Fruit fly (Drosophila melanogaster) Kc167 (cell line): Measurements from ENCODE around the gene Btk.

Source experiments
- Myc ChIP-seq: fragments of >200 bp; optimal IDR thresholded peaks from 2 replicates; lab custom pipeline; 2017; ENCODE audit warnings: missing external identifiers
- insv ChIP-seq: fragments of >200 bp; optimal IDR thresholded peaks from 3 replicates; lab custom pipeline; 2018; ENCODE audit warnings: missing external identifiers
- psq ChIP-seq: fragments of >200 bp; optimal IDR thresholded peaks from 2 replicates; lab custom pipeline; 2017; ENCODE audit warnings: missing external identifiers
- ttk ChIP-seq: sonication (Bioruptor generic); optimal IDR thresholded peaks from 2 replicates; lab custom pipeline; 2017; ENCODE audit warnings: missing external identifiers

dm6 chr2L:8284913-8285619 is 15.8 kb downstream of the Btk start:
- TF ChIP-seq Myc, result no peak
- no peak for TF ChIP-seq psq (lab: Kevin White, UChicago)
- no peak for TF ChIP-seq ttk
- no peak for TF ChIP-seq insv (lab: Kevin White, UChicago)
